Fruit fly (Drosophila melanogaster): ENCODE measurements around the gene ND-B14.5A.

The ND-B14.5A gene

dm6 chrX:2161020-2161419 is 11.3 kb upstream of the ND-B14.5A start (continued):
- TF ChIP-seq Deaf1 (tag; optimal IDR thresholded peaks at IDR 0.05) (peak; percentile 58), B-H2 (GFP tag; optimal IDR thresholded peaks at IDR 0.05) (no peak), Xbp1 (GFP tag; optimal IDR thresholded peaks at IDR 0.05) (no peak), sob (GFP tag; IDR thresholded peaks at IDR 0.05) (no peak), Fer1 (GFP tag; optimal IDR thresholded peaks at IDR 0.05) (peak; percentile 52), Fer2 (tag; optimal IDR thresholded peaks at IDR 0.05) (no peak), zf30C (GFP tag; optimal IDR thresholded peaks at IDR 0.05) (peak; percentile 71), pita (GFP tag; optimal IDR thresholded peaks at IDR 0.05) (no peak), CG12744 (GFP tag; optimal IDR thresholded peaks at IDR 0.05) (no peak), CG3838 (GFP tag; optimal IDR thresholded peaks at IDR 0.05) (no peak), kay (GFP tag; optimal IDR thresholded peaks at IDR 0.05) (no peak), Hand (GFP tag; optimal IDR thresholded peaks at IDR 0.05) (peak; percentile 30), Rfx (GFP tag; IDR thresholded peaks at IDR 0.05) (peak; percentile 68), Gsc (GFP tag; IDR thresholded peaks at IDR 0.05) (no peak), Hr3 (GFP tag; optimal IDR thresholded peaks at IDR 0.05) (no peak), zfh1 (GFP tag; IDR thresholded peaks at IDR 0.05) (no peak), chif (GFP tag; optimal IDR thresholded peaks at IDR 0.05) (no peak), CG6854 (GFP tag; optimal IDR thresholded peaks at IDR 0.05) (no peak), lov (optimal IDR thresholded peaks at IDR 0.05) (no peak), lov (GFP tag; IDR thresholded peaks at IDR 0.05) (no peak), CG32532 (GFP tag; IDR thresholded peaks at IDR 0.05) (peak; percentile 37; the same call in 1 of the 2 replicates), ci (GFP tag; IDR thresholded peaks at IDR 0.05) (0 out of 3 replicates have a peak, but pooled peaks have one; percentile 19), CG18011 (GFP tag; optimal IDR thresholded peaks at IDR 0.05) (no peak), CG2116 (GFP tag; optimal IDR thresholded peaks at IDR 0.05) (no peak), schlank (tag; optimal IDR thresholded peaks at IDR 0.05) (no peak), CG6175 (GFP tag; IDR thresholded peaks at IDR 0.05) (no peak), CG9437 (GFP tag; optimal IDR thresholded peaks at IDR 0.05) (no peak), CG7556 (GFP tag; optimal IDR thresholded peaks at IDR 0.05) (no peak), Ada2b (GFP tag; IDR thresholded peaks at IDR 0.05) (0 out of 2 replicates have a peak, but pooled peaks have one; percentile 10), CG15514 (GFP tag; optimal IDR thresholded peaks at IDR 0.05) (peak; percentile 30), Sin3A (optimal IDR thresholded peaks at IDR 0.05) (no peak), CG2889 (GFP tag; IDR thresholded peaks at IDR 0.05) (no peak), dm (GFP tag; optimal IDR thresholded peaks at IDR 0.05) (no peak), scrt (GFP tag; optimal IDR thresholded peaks at IDR 0.05) (no peak), aop (GFP tag; IDR thresholded peaks at IDR 0.05) (no peak), lilli (GFP tag; optimal IDR thresholded peaks at IDR 0.05) (no peak), cwo (GFP tag; optimal IDR thresholded peaks at IDR 0.05) (peak; percentile 55), CG14014 (GFP tag; IDR thresholded peaks at IDR 0.05) (peak; percentile 30; the same call in 1 of the 2 replicates), nerfin-2 (GFP tag; IDR thresholded peaks at IDR 0.05; ENCODE audit: partially characterized antibody) (no peak), prd (optimal IDR thresholded peaks at IDR 0.05) (no peak), prd (GFP tag; IDR thresholded peaks at IDR 0.05) (0 out of 3 replicates have a peak, but pooled peaks have one; percentile 7), gsb (GFP tag; IDR thresholded peaks at IDR 0.05) (no peak), ase (GFP tag; IDR thresholded peaks at IDR 0.05) (no peak), CG2129 (GFP tag; IDR thresholded peaks at IDR 0.05; ENCODE audit: partially characterized antibody) (no peak), CG12155 (GFP tag; optimal IDR thresholded peaks at IDR 0.05) (no peak), CG10543 (GFP tag; optimal IDR thresholded peaks at IDR 0.05) (peak; percentile 48), crp (GFP tag; optimal IDR thresholded peaks at IDR 0.05) (no peak), oc (tag; optimal IDR thresholded peaks at IDR 0.05) (no peak), gro (GFP tag; optimal IDR thresholded peaks at IDR 0.05) (no peak), org-1 (GFP tag; optimal IDR thresholded peaks at IDR 0.05) (no peak), CG4360 (GFP tag; IDR thresholded peaks at IDR 0.05) (no peak), lola (GFP tag; optimal IDR thresholded peaks at IDR 0.05) (no peak)
